Worm (Caenorhabditis elegans) whole organism, L1 larva: ENCODE data around the gene ZK688.9.

Source experiments
- C16A3.4 ChIP-seq: fragments of 150-350 bp; optimal IDR thresholded peaks from 2 replicates; lab custom pipeline; 2014; ENCODE audit warnings: missing biosample characterization, missing genetic modification characterization
- C34B4.2 ChIP-seq: sonication (generic microtip); optimal IDR thresholded peaks from 2 replicates; lab custom pipeline; 2017; ENCODE audit warnings: mild to moderate bottlenecking, missing genetic modification characterization, missing compliant biosample characterization
- Y116A8C.19 ChIP-seq: sonication (generic microtip); optimal IDR thresholded peaks from 2 replicates; lab custom pipeline; 2016; ENCODE audit warnings: missing compliant biosample characterization, missing genetic modification characterization, borderline replicate concordance
- alr-1 ChIP-seq: fragments of 200-800 bp; sonication (Bioruptor generic); optimal IDR thresholded peaks from 2 replicates; lab custom pipeline; 2018; ENCODE audit warnings: borderline replicate concordance, mild to moderate bottlenecking, missing genetic modification characterization, missing compliant biosample characterization
- aly-2 ChIP-seq: fragments of 150-350 bp; optimal IDR thresholded peaks from 2 replicates; lab custom pipeline; 2014; ENCODE audit warnings: missing biosample characterization, missing genetic modification characterization
- ceh-8 ChIP-seq: fragments of 200-800 bp; sonication (Bioruptor generic); optimal IDR thresholded peaks from 2 replicates; lab custom pipeline; 2018; ENCODE audit warnings: mild to moderate bottlenecking, missing genetic modification characterization, moderate library complexity, missing compliant biosample characterization
- ceh-82 ChIP-seq, 3 experiments: fragments of 150-350 bp in 1 of 3; sonication (generic microtip) in 2 of 3; optimal IDR thresholded peaks; 2 replicates each; lab custom pipeline; 2014 to 2017; ENCODE audit warnings: missing biosample characterization in 3 of 3, missing genetic modification characterization in 3 of 3
- dsc-1 ChIP-seq: sonication (generic microtip); optimal IDR thresholded peaks from 2 replicates; lab custom pipeline; 2016; ENCODE audit warnings: mild to moderate bottlenecking, missing genetic modification characterization, missing compliant biosample characterization
- efl-1 ChIP-seq, 4 experiments: fragments of 150-350 bp; optimal IDR thresholded peaks in 3 of 4; peaks in 1 of 4; 1 replicate in 1 of 4; 2 replicates in 3 of 4; lab custom pipeline; 2014; ENCODE audit warnings: missing biosample characterization in 2 of 4, missing genetic modification characterization in 2 of 4, missing genetic modification reagents in 2 of 4
- efl-3 ChIP-seq: fragments of 200-800 bp; sonication (Bioruptor generic); optimal IDR thresholded peaks from 2 replicates; lab custom pipeline; 2018; ENCODE audit warnings: mild to moderate bottlenecking, missing genetic modification characterization, missing compliant biosample characterization
- egl-13 ChIP-seq: sonication (generic microtip); optimal IDR thresholded peaks from 2 replicates; lab custom pipeline; 2016; ENCODE audit warnings: missing genotype, missing genetic modification reagents, missing genetic modification characterization, missing compliant biosample characterization
- elt-3 ChIP-seq, 6 experiments: fragments of 150-350 bp in 1 of 6; sonication (generic microtip); optimal IDR thresholded peaks; 2 replicates each; lab custom pipeline; 2017 to 2018; ENCODE audit warnings: missing biosample characterization in 6 of 6, missing genetic modification characterization in 6 of 6, inconsistent platforms in 1 of 6
- ets-5 ChIP-seq: fragments of 200-800 bp; sonication (Bioruptor generic); IDR thresholded peaks from 2 replicates; pipeline ENCODE4 v1.3.6; 2022; ENCODE audit warnings: missing genetic modification characterization, missing compliant biosample characterization
- fkh-4 ChIP-seq: sonication (generic microtip); optimal IDR thresholded peaks from 2 replicates; lab custom pipeline; 2016; ENCODE audit warnings: missing compliant biosample characterization, missing genetic modification characterization, borderline replicate concordance
- fkh-8 ChIP-seq: sonication (generic microtip); optimal IDR thresholded peaks from 2 replicates; lab custom pipeline; 2016; ENCODE audit warnings: mild to moderate bottlenecking, missing genetic modification characterization, missing compliant biosample characterization
- fos-1 ChIP-seq: fragments of 150-350 bp; optimal IDR thresholded peaks from 2 replicates; lab custom pipeline; 2014; ENCODE audit warnings: missing biosample characterization, missing genetic modification characterization
- grh-1 ChIP-seq: fragments of 200-800 bp; sonication (Bioruptor generic); IDR thresholded peaks from 2 replicates; pipeline ENCODE4 v1.3.6; 2022; ENCODE audit warnings: missing genetic modification reagents, missing genetic modification characterization, missing compliant biosample characterization
- isw-1 ChIP-seq: fragments of 200-800 bp; sonication (Bioruptor generic); IDR thresholded peaks from 2 replicates; pipeline ENCODE4 v1.3.6; 2022; ENCODE audit warnings: missing genetic modification characterization, missing compliant biosample characterization
- jun-1 ChIP-seq: fragments of 150-350 bp; optimal IDR thresholded peaks from 2 replicates; lab custom pipeline; 2014; ENCODE audit warnings: missing biosample characterization, missing genetic modification reagents, missing genetic modification characterization
- lin-13 ChIP-seq: fragments of 150-350 bp; optimal IDR thresholded peaks from 2 replicates; lab custom pipeline; 2014; ENCODE audit warnings: missing biosample characterization, missing genetic modification reagents, missing genetic modification characterization
- lin-39 ChIP-seq: fragments of 150-350 bp; optimal IDR thresholded peaks from 2 replicates; lab custom pipeline; 2014; ENCODE audit warnings: missing biosample characterization, missing genetic modification reagents, missing genetic modification characterization
- lsy-2 ChIP-seq, 2 experiments: fragments of 150-350 bp; optimal IDR thresholded peaks; 2 replicates each; lab custom pipeline; 2014; ENCODE audit warnings: missing biosample characterization in 2 of 2, missing genetic modification characterization in 2 of 2
- nhr-11 ChIP-seq: fragments of 150-350 bp; optimal IDR thresholded peaks from 2 replicates; lab custom pipeline; 2014; ENCODE audit warnings: missing biosample characterization, missing genetic modification characterization
- nhr-12 ChIP-seq: sonication (generic microtip); optimal IDR thresholded peaks from 2 replicates; lab custom pipeline; 2017; ENCODE audit warnings: missing biosample characterization, missing genetic modification characterization
- nhr-20 ChIP-seq: sonication (generic microtip); optimal IDR thresholded peaks from 2 replicates; lab custom pipeline; 2016; ENCODE audit warnings: mild to moderate bottlenecking, missing genetic modification characterization, missing compliant biosample characterization
- nhr-47 ChIP-seq: sonication (generic microtip); optimal IDR thresholded peaks from 2 replicates; lab custom pipeline; 2016; ENCODE audit warnings: mild to moderate bottlenecking, missing genetic modification characterization, moderate library complexity, missing compliant biosample characterization
- nhr-71 ChIP-seq: sonication (generic microtip); optimal IDR thresholded peaks from 2 replicates; lab custom pipeline; 2016; ENCODE audit warnings: mild to moderate bottlenecking, missing genetic modification characterization, moderate library complexity, missing compliant biosample characterization
- pag-3 ChIP-seq: sonication (generic microtip); optimal IDR thresholded peaks from 2 replicates; lab custom pipeline; 2017; ENCODE audit warnings: missing genetic modification characterization, mild to moderate bottlenecking, missing compliant biosample characterization, antibody characterized with exemption, borderline replicate concordance; ENCODE audit not compliant: insufficient read depth
- pax-3 ChIP-seq: fragments of 200-800 bp; sonication (Bioruptor generic); optimal IDR thresholded peaks from 2 replicates; lab custom pipeline; 2018; ENCODE audit warnings: mild to moderate bottlenecking, missing genetic modification characterization, moderate library complexity, missing compliant biosample characterization
- pqm-1 ChIP-seq: sonication (generic microtip); optimal IDR thresholded peaks from 3 replicates; lab custom pipeline; 2017; ENCODE audit warnings: missing biosample characterization, missing genetic modification characterization
- skn-1 ChIP-seq: fragments of 150-350 bp; optimal IDR thresholded peaks from 2 replicates; lab custom pipeline; 2014; ENCODE audit warnings: missing biosample characterization, missing genetic modification characterization
- sox-4 ChIP-seq: sonication (generic microtip); optimal IDR thresholded peaks from 2 replicates; lab custom pipeline; 2016; ENCODE audit warnings: missing genetic modification characterization, missing compliant biosample characterization
- sup-37 ChIP-seq: fragments of 200-800 bp; sonication (Bioruptor generic); optimal IDR thresholded peaks from 2 replicates; lab custom pipeline; 2018; ENCODE audit warnings: mild to moderate bottlenecking, missing genetic modification characterization, missing compliant biosample characterization
- unc-30 ChIP-seq: sonication (generic microtip); optimal IDR thresholded peaks from 2 replicates; lab custom pipeline; 2017; ENCODE audit warnings: missing biosample characterization, missing genetic modification characterization
- unc-86 ChIP-seq: sonication (generic microtip); optimal IDR thresholded peaks from 2 replicates; lab custom pipeline; 2016; ENCODE audit warnings: missing genetic modification characterization, missing compliant biosample characterization
- unc-98 ChIP-seq: fragments of 200-800 bp; sonication (Bioruptor generic); IDR thresholded peaks from 2 replicates; pipeline ENCODE4 v1.3.6; 2022; ENCODE audit warnings: missing genetic modification characterization, missing compliant biosample characterization
- xbp-1 ChIP-seq: sonication (generic microtip); optimal IDR thresholded peaks from 2 replicates; lab custom pipeline; 2016; ENCODE audit warnings: missing genetic modification characterization, missing compliant biosample characterization
- ztf-4 ChIP-seq: fragments of 150-350 bp; optimal IDR thresholded peaks from 2 replicates; lab custom pipeline; 2014; ENCODE audit warnings: missing biosample characterization, missing genetic modification characterization

Gene ZK688.9

DNA sequence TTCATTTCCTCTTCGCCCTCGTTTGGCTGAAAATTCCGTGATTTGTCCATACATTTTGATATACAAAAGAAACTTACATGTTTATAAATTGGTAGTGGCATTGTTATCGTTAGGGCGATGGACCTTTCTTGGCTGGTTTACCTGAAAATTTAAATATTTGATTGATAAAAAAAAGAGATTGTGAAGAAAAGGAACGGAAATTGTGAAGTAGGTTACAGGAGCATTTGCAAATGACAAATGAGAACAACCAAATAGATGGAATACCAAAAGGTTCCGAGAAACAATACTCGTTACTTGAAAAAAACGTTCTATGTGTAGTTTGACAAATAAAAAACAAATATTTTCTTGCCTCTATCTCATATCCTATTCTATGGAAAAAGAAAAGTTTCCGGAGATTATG lies 39.3 kb downstream of the ZK688.9 start, which contains the start of gene ZK652.8:
Gene ZK652.8, minus strand, starts transcription at position 101 of the 400 bp plus-strand sequence.
- no peak for TF ChIP-seq aly-2 (tag; lab: Kevin White, UChicago)
- TF ChIP-seq nhr-12: no peak
- TF ChIP-seq nhr-47 (tag; lab: Kevin White, UChicago): no peak
- TF ChIP-seq unc-30 (tag; lab: Kevin White, UChicago): no peak
- no peak for TF ChIP-seq pag-3
- no peak for TF ChIP-seq ztf-4
- no peak for TF ChIP-seq sup-37 (GFP tag; lab: Kevin White, UChicago)
- TF ChIP-seq pqm-1: no peak
- TF ChIP-seq unc-86 (tag; lab: Kevin White, UChicago): no peak
- TF ChIP-seq C34B4.2 (tag; lab: Kevin White, UChicago): no peak
- no peak for TF ChIP-seq lin-39 (tag; lab: Kevin White, UChicago)
- TF ChIP-seq unc-98: no peak
- TF ChIP-seq efl-1 (optimal IDR thresholded peaks at IDR 0.05; lab: Kevin White, UChicago): no peak
- TF ChIP-seq efl-1 (GFP tag; optimal IDR thresholded peaks at IDR 0.05 in 1 of 2; lab: Kevin White, UChicago): no peak
- no peak for TF ChIP-seq xbp-1 (tag; lab: Kevin White, UChicago)
- TF ChIP-seq lsy-2 (tag; optimal IDR thresholded peaks at IDR 0.05; lab: Kevin White, UChicago): no peak
- TF ChIP-seq C16A3.4: no peak
- TF ChIP-seq isw-1 (GFP tag; lab: Robert Waterston, UW): no peak
- TF ChIP-seq skn-1 (tag; lab: Kevin White, UChicago): no peak
- no peak for TF ChIP-seq elt-3 (tag; optimal IDR thresholded peaks at IDR 0.05; lab: Kevin White, UChicago)
- TF ChIP-seq fkh-4: no peak

DNA sequence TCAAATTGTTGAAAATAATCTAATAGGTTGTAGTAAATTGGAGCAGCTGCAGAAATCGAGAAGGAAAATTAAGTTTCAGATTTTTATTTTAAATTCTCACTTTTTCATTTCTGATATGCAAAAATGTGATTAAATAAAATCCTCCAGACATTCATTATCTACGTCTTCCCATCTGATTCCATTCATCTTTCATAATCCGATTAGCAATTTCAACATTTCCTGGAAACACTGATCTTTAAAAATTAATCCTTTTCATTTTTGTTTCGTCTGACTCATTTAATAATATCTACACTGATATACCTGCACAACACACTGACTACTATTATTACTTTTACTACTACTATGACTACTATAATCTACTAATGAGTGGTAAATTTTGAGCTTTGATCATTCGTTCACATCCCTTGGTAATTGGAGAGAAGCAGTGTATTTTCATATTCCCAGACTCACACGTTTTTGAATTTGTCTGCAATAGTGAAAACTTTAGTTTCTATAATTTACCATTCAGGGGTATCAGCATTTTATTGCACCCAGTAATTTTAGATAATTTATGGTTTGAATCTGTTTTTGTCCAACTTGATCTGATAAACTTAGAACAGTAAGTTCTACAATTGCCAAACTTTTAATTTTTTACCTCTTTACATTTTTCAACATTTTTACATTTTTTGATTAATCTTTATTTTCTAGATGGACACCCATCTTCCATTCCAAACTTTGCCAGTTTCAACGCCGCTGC lies 43.7 kb downstream of the ZK688.9 start, which contains the start of gene ceh-23:
Gene ceh-23, plus strand, starts transcription at position 686 of the 736 bp plus-strand sequence.
- TF ChIP-seq pax-3 (tag; lab: Kevin White, UChicago) (peak; percentile 76), ets-5 (GFP tag; lab: Robert Waterston, UW) (no peak), unc-98 (no peak), efl-3 (GFP tag; lab: Kevin White, UChicago) (no peak), dsc-1 (tag; lab: Kevin White, UChicago) (peak; percentile 96), fkh-8 (tag; lab: Kevin White, UChicago) (peak; percentile 61), nhr-20 (tag; lab: Kevin White, UChicago) (peak; percentile 16), ceh-8 (GFP tag; lab: Kevin White, UChicago) (peak; percentile 43), sup-37 (GFP tag; lab: Kevin White, UChicago) (no peak), nhr-11 (tag; lab: Kevin White, UChicago) (peak; percentile 29), pqm-1 (no peak), egl-13 (tag; lab: Kevin White, UChicago) (peak; percentile 38), Y116A8C.19 (tag; lab: Kevin White, UChicago) (no peak), nhr-71 (peak; percentile 38), lsy-2 (tag; optimal IDR thresholded peaks at IDR 0.05; lab: Kevin White, UChicago) (peak in 1 of 2 experiments; percentile 2), jun-1 (tag; lab: Kevin White, UChicago) (no peak), ceh-82 (tag; optimal IDR thresholded peaks at IDR 0.05; lab: Kevin White, UChicago) (no peak), grh-1 (GFP tag; lab: Robert Waterston, UW) (no peak), alr-1 (no peak), nhr-47 (tag; lab: Kevin White, UChicago) (peak; percentile 57), lin-13 (GFP tag; lab: Kevin White, UChicago) (no peak), sox-4 (peak; percentile 14), fos-1 (tag; lab: Kevin White, UChicago) (no peak)
